Worm (Caenorhabditis elegans) whole organism, L4 larva: ENCODE data around the gene T27D12.6.
A peak's percentile ranks its signal among the peaks of the same experiment; 100 is the strongest.

ENCODE experiments used
- R02D3.7 ChIP-seq: fragments of 150-350 bp; sonication (generic microtip); optimal IDR thresholded peaks from 3 replicates; lab custom pipeline; 2014; ENCODE audit warnings: missing biosample characterization, missing genetic modification characterization
- Y105C5A.15 ChIP-seq: fragments of 200-800 bp; sonication (Bioruptor generic); IDR thresholded peaks from 2 replicates; pipeline ENCODE4 v1.3.6; 2022; ENCODE audit warnings: missing genetic modification characterization, missing compliant biosample characterization
- Y5F2A.4 ChIP-seq: fragments of 200-800 bp; sonication (Bioruptor generic); optimal IDR thresholded peaks from 2 replicates; lab custom pipeline; 2018; ENCODE audit warnings: mild to moderate bottlenecking, missing genetic modification characterization, missing compliant biosample characterization
- ZK546.5 ChIP-seq, 2 experiments: sonication (generic microtip); optimal IDR thresholded peaks; 2 replicates each; lab custom pipeline; 2017; ENCODE audit warnings: missing biosample characterization in 2 of 2, missing genetic modification characterization in 2 of 2
- aha-1 ChIP-seq: fragments of 150-350 bp; peaks from one replicate; lab custom pipeline; 2014; ENCODE audit warnings: missing biosample characterization, missing genetic modification characterization
- aly-2 ChIP-seq: sonication (generic microtip); optimal IDR thresholded peaks from 2 replicates; lab custom pipeline; 2018; ENCODE audit warnings: missing biosample characterization, missing genetic modification characterization
- ama-1 ChIP-seq: fragments of 150-350 bp; optimal IDR thresholded peaks from 2 replicates; lab custom pipeline; 2014; ENCODE audit warnings: inconsistent platforms, mixed read lengths
- ceh-32 ChIP-seq: sonication (generic microtip); optimal IDR thresholded peaks from 2 replicates; lab custom pipeline; 2016; ENCODE audit warnings: mild to moderate bottlenecking, missing genetic modification characterization, missing compliant biosample characterization; ENCODE audit not compliant: poor library complexity
- ceh-82 ChIP-seq: sonication (generic microtip); optimal IDR thresholded peaks from 2 replicates; lab custom pipeline; 2017; ENCODE audit warnings: missing biosample characterization, missing genetic modification characterization
- daf-12 ChIP-seq: fragments of 150-350 bp; optimal IDR thresholded peaks from 2 replicates; lab custom pipeline; 2014; ENCODE audit warnings: missing biosample characterization, missing genetic modification reagents, missing genetic modification characterization
- daf-19 ChIP-seq: fragments of 200-800 bp; sonication (Bioruptor generic); conservative IDR thresholded peaks from 2 replicates; pipeline ENCODE4 v1.3.6; 2022; ENCODE audit warnings: missing genetic modification characterization, missing compliant biosample characterization
- dmd-8 ChIP-seq: fragments of 200-800 bp; sonication (Bioruptor generic); IDR thresholded peaks from 2 replicates; pipeline ENCODE4 v1.3.6; 2022; ENCODE audit warnings: missing genetic modification characterization, missing compliant biosample characterization
- dmd-9 ChIP-seq: fragments of 200-800 bp; sonication (Bioruptor generic); IDR thresholded peaks from 2 replicates; pipeline ENCODE4 v1.3.6; 2022; ENCODE audit warnings: missing genetic modification reagents, missing genetic modification characterization, missing compliant biosample characterization
- duxl-1 ChIP-seq: sonication (generic microtip); optimal IDR thresholded peaks from 2 replicates; lab custom pipeline; 2016; ENCODE audit warnings: mild to moderate bottlenecking, missing genetic modification characterization, moderate library complexity, missing compliant biosample characterization; ENCODE audit not compliant: poor library complexity
- egl-43 ChIP-seq: fragments of 200-800 bp; sonication (Bioruptor generic); IDR thresholded peaks from 2 replicates; pipeline ENCODE4 v1.3.6; 2022; ENCODE audit warnings: missing genetic modification reagents, missing genetic modification characterization, missing compliant biosample characterization
- fkh-10 ChIP-seq: fragments of 150-350 bp; optimal IDR thresholded peaks from 2 replicates; lab custom pipeline; 2014; ENCODE audit warnings: missing biosample characterization, missing genetic modification reagents, missing genetic modification characterization
- hmg-1.1 ChIP-seq: fragments of 200-800 bp; sonication (Bioruptor generic); IDR thresholded peaks from 2 replicates; pipeline ENCODE4 v1.3.6; 2022; ENCODE audit warnings: missing genetic modification reagents, missing genetic modification characterization, missing compliant biosample characterization
- jun-1 ChIP-seq: fragments of 150-350 bp; optimal IDR thresholded peaks from 2 replicates; lab custom pipeline; 2014; ENCODE audit warnings: missing biosample characterization, missing genetic modification reagents, missing genetic modification characterization
- lin-15B ChIP-seq: fragments of 150-350 bp; sonication (generic microtip); optimal IDR thresholded peaks from 3 replicates; lab custom pipeline; 2014; ENCODE audit warnings: missing biosample characterization, missing genetic modification characterization
- lir-3 ChIP-seq: sonication (generic microtip); optimal IDR thresholded peaks from 2 replicates; lab custom pipeline; 2016; ENCODE audit warnings: mild to moderate bottlenecking, missing genetic modification characterization, missing compliant biosample characterization
- madf-5 ChIP-seq, 2 experiments: fragments of 200-800 bp; sonication (Bioruptor generic); IDR thresholded peaks; 2 replicates each; pipeline ENCODE4 v1.3.6; 2022; ENCODE audit warnings: missing compliant biosample characterization in 2 of 2, missing genetic modification characterization in 2 of 2
- madf-9 ChIP-seq: fragments of 200-800 bp; sonication (Bioruptor generic); conservative IDR thresholded peaks from 2 replicates; pipeline ENCODE4 v1.3.6; 2022; ENCODE audit warnings: missing genetic modification reagents, missing genetic modification characterization, missing compliant biosample characterization
- mdl-1 ChIP-seq, 2 experiments: fragments of 150-350 bp in 1 of 2; sonication (generic microtip) in 1 of 2; optimal IDR thresholded peaks; 2 replicates each; lab custom pipeline; 2014 to 2017; ENCODE audit warnings: missing biosample characterization in 2 of 2, missing genetic modification characterization in 2 of 2
- mes-2 ChIP-seq: sonication (generic microtip); optimal IDR thresholded peaks from 2 replicates; lab custom pipeline; 2016; ENCODE audit warnings: missing genotype, mild to moderate bottlenecking, missing genetic modification characterization, missing compliant biosample characterization; ENCODE audit not compliant: poor library complexity, severe bottlenecking
- mxl-2 ChIP-seq: fragments of 200-800 bp; sonication (Bioruptor generic); conservative IDR thresholded peaks from 2 replicates; pipeline ENCODE4 v1.3.6; 2022; ENCODE audit warnings: missing genetic modification reagents, missing genetic modification characterization, missing compliant biosample characterization
- nhr-11 ChIP-seq: fragments of 150-350 bp; optimal IDR thresholded peaks from 2 replicates; lab custom pipeline; 2014; ENCODE audit warnings: missing biosample characterization, missing genetic modification characterization
- nhr-111 ChIP-seq: fragments of 200-800 bp; sonication (Bioruptor generic); optimal IDR thresholded peaks from 2 replicates; lab custom pipeline; 2018; ENCODE audit warnings: mild to moderate bottlenecking, missing genetic modification characterization, missing compliant biosample characterization
- nhr-25 ChIP-seq: sonication (generic microtip); optimal IDR thresholded peaks from 2 replicates; lab custom pipeline; 2017; ENCODE audit warnings: missing genetic modification characterization, mild to moderate bottlenecking, missing compliant biosample characterization, antibody characterized with exemption, moderate library complexity, borderline replicate concordance; ENCODE audit not compliant: insufficient read depth
- nhr-28 ChIP-seq: fragments of 150-350 bp; optimal IDR thresholded peaks from 2 replicates; lab custom pipeline; 2014; ENCODE audit warnings: missing biosample characterization, missing genetic modification characterization
- nhr-41 ChIP-seq: fragments of 200-800 bp; sonication (Bioruptor generic); IDR thresholded peaks from 2 replicates; pipeline ENCODE4 v1.3.6; 2022; ENCODE audit warnings: missing genetic modification reagents, missing genetic modification characterization, missing compliant biosample characterization
- nhr-42 ChIP-seq: fragments of 200-800 bp; sonication (Bioruptor generic); IDR thresholded peaks from 2 replicates; pipeline ENCODE4 v1.3.6; 2022; ENCODE audit warnings: missing genetic modification characterization, missing compliant biosample characterization
- nhr-48 ChIP-seq: sonication (generic microtip); optimal IDR thresholded peaks from 2 replicates; lab custom pipeline; 2016; ENCODE audit warnings: mild to moderate bottlenecking, missing genetic modification characterization, missing compliant biosample characterization
- nhr-77 ChIP-seq: fragments of 150-350 bp; optimal IDR thresholded peaks from 2 replicates; lab custom pipeline; 2014; ENCODE audit warnings: missing biosample characterization, missing genetic modification characterization
- pha-4 ChIP-seq, 2 experiments: fragments of 150-350 bp in 1 of 2; fragments of 200-800 bp in 1 of 2; sonication (Bioruptor generic) in 1 of 2; IDR thresholded peaks in 1 of 2; optimal IDR thresholded peaks in 1 of 2; 2 replicates each; pipeline versions ENCODE4 v1.3.6 to Lab custom; 2014 to 2022; ENCODE audit warnings: missing genetic modification characterization in 2 of 2, missing genetic modification reagents in 2 of 2, missing biosample characterization in 1 of 2, missing compliant biosample characterization in 1 of 2
- pqm-1 ChIP-seq: sonication (generic microtip); optimal IDR thresholded peaks from 2 replicates; lab custom pipeline; 2017; ENCODE audit warnings: missing biosample characterization, missing genetic modification characterization
- saeg-2 ChIP-seq: fragments of 200-800 bp; sonication (Bioruptor generic); IDR thresholded peaks from 2 replicates; pipeline ENCODE4 v1.3.6; 2022; ENCODE audit warnings: missing genetic modification reagents, missing genetic modification characterization, missing compliant biosample characterization
- sdz-12 ChIP-seq: fragments of 200-800 bp; sonication (Bioruptor generic); optimal IDR thresholded peaks from 2 replicates; lab custom pipeline; 2018; ENCODE audit warnings: mild to moderate bottlenecking, missing genetic modification characterization, missing compliant biosample characterization
- set-16 ChIP-seq: fragments of 200-800 bp; sonication (Bioruptor generic); IDR thresholded peaks from 2 replicates; pipeline ENCODE4 v1.3.6; 2022; ENCODE audit warnings: missing genetic modification reagents, missing genetic modification characterization, missing compliant biosample characterization
- skn-1 ChIP-seq: fragments of 150-350 bp; optimal IDR thresholded peaks from 2 replicates; lab custom pipeline; 2014; ENCODE audit warnings: missing biosample characterization, missing genetic modification characterization
- unc-130 ChIP-seq: sonication (generic microtip); optimal IDR thresholded peaks from 2 replicates; lab custom pipeline; 2016; ENCODE audit warnings: missing genetic modification reagents, missing genetic modification characterization, missing compliant biosample characterization
- unc-39 ChIP-seq: sonication (generic microtip); optimal IDR thresholded peaks from 2 replicates; lab custom pipeline; 2017; ENCODE audit warnings: missing biosample characterization, missing genetic modification characterization
- unc-62 ChIP-seq, 3 experiments: fragments of 150-350 bp in 1 of 3; sonication (generic microtip); optimal IDR thresholded peaks in 2 of 3; peaks in 1 of 3; 1 replicate in 1 of 3; 2 replicates in 2 of 3; lab custom pipeline; 2014 to 2017; ENCODE audit warnings: missing biosample characterization in 3 of 3, missing genetic modification characterization in 3 of 3, missing genetic modification reagents in 3 of 3, missing genotype in 1 of 3
- zag-1 ChIP-seq: fragments of 150-350 bp; optimal IDR thresholded peaks from 2 replicates; lab custom pipeline; 2014; ENCODE audit warnings: missing biosample characterization, missing genetic modification characterization
- zfp-2 ChIP-seq: sonication (generic microtip); optimal IDR thresholded peaks from 2 replicates; lab custom pipeline; 2016; ENCODE audit warnings: mild to moderate bottlenecking, missing genetic modification characterization, missing compliant biosample characterization
- zfp-3 ChIP-seq: fragments of 200-800 bp; sonication (Bioruptor generic); conservative IDR thresholded peaks from 2 replicates; pipeline ENCODE4 v1.3.6; 2022; ENCODE audit warnings: missing genetic modification reagents, missing genetic modification characterization, missing compliant biosample characterization

Gene T27D12.6

DNA sequence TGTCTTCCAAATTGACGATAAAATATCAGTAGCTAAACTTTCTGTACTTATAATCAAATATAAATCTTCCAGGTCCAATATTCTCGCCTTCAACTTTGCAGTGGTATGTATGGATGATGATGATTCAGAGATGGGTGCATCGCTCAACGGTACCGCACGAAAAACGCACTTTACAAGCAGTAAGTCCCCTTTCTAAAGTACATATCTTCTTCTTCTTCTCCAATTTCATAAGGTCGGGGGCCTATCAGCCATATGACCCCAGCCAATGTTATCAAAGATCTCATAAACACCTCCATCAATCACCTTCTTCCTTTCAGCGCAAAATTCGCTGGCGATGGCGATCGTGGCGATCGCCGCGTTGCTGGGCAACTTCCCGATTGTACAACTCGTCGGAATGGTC lies 8.1 kb downstream of the T27D12.6 start:
- TF ChIP-seq zfp-2: no peak
- peak; percentile 13 for TF ChIP-seq nhr-28 (tag; lab: Kevin White, UChicago)

DNA sequence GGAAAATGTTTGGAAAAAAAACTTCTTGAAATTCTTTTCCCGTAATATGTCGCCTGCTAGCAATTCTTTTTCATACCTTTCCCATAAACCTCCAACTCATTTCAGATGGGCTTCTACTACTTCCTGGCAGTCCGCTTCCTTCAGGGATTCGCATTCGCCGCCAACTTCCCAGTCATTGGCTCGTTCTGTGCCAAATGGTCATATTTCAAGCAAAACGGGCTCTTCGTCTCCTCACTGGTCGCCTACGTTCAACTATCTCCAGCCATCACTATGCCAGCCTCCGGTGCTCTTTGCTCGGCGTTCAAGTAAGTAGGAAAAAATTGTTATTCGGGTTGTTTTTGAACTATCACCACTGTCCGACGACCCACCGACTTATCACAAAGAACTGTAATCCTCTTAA lies 8.8 kb downstream of the T27D12.6 start:
- TF ChIP-seq aha-1 (tag; lab: Kevin White, UChicago): peak; percentile 27
- TF ChIP-seq duxl-1: no peak
- no peak for TF ChIP-seq ceh-82 (tag; lab: Kevin White, UChicago)
- TF ChIP-seq unc-39 (tag; lab: Kevin White, UChicago): no peak

- TF ChIP-seq nhr-111 (GFP tag; lab: Kevin White, UChicago) (no peak), set-16 (GFP tag; lab: Robert Waterston, UW) (peak; percentile 76), zfp-3 (GFP tag; lab: Robert Waterston, UW) (no peak), madf-9 (GFP tag; lab: Robert Waterston, UW) (0 out of 2 replicates have a peak, but pooled peaks have one; percentile 6), egl-43 (GFP tag; lab: Robert Waterston, UW) (0 out of 2 replicates have a peak, but pooled peaks have one; percentile 10), lin-15B (tag; lab: Kevin White, UChicago) (no peak)
Measured at ce11 chrII:11844984-11845383, 9.7 kb downstream of the T27D12.6 start.

ce11 chrII:11845954-11846353 lies 10.6 kb downstream of the T27D12.6 start:
- no peak for TF ChIP-seq sdz-12
- TF ChIP-seq mdl-1 (tag; optimal IDR thresholded peaks at IDR 0.05; lab: Kevin White, UChicago): no peak
- no peak for TF ChIP-seq nhr-77 (tag; lab: Kevin White, UChicago)
- TF ChIP-seq set-16 (GFP tag; lab: Robert Waterston, UW): no peak
- no peak for TF ChIP-seq lir-3 (tag; lab: Kevin White, UChicago)
- TF ChIP-seq mes-2: no peak
- TF ChIP-seq skn-1 (tag; lab: Kevin White, UChicago): no peak
- no peak for TF ChIP-seq nhr-111 (GFP tag; lab: Kevin White, UChicago)
- TF ChIP-seq jun-1: no peak
- TF ChIP-seq mxl-2 (GFP tag; lab: Robert Waterston, UW): no peak
- TF ChIP-seq dmd-9: no peak
- no peak for TF ChIP-seq unc-39 (tag; lab: Kevin White, UChicago)
- TF ChIP-seq saeg-2 (GFP tag; lab: Robert Waterston, UW): no peak
- TF ChIP-seq nhr-11: no peak
- no peak for TF ChIP-seq hmg-1.1 (GFP tag; lab: Robert Waterston, UW)
- no peak for TF ChIP-seq nhr-41
- no peak for TF ChIP-seq madf-9 (GFP tag; lab: Robert Waterston, UW)
- TF ChIP-seq ZK546.5 (tag; optimal IDR thresholded peaks at IDR 0.05; lab: Kevin White, UChicago): no peak
- no peak for TF ChIP-seq fkh-10 (GFP tag; lab: Kevin White, UChicago)
- no peak for TF ChIP-seq daf-19
- no peak for TF ChIP-seq daf-12 (tag; lab: Kevin White, UChicago)
- no peak for TF ChIP-seq unc-62 (GFP tag; optimal IDR thresholded peaks at IDR 0.05 in 1 of 2; lab: Kevin White, UChicago)
- no peak for TF ChIP-seq unc-62 (tag; optimal IDR thresholded peaks at IDR 0.05; lab: Kevin White, UChicago)
- TF ChIP-seq nhr-48 (tag; lab: Kevin White, UChicago): no peak
- TF ChIP-seq pqm-1: no peak
- TF ChIP-seq zag-1 (tag; lab: Kevin White, UChicago): no peak
- no peak for TF ChIP-seq Y105C5A.15 (GFP tag; lab: Robert Waterston, UW)
- TF ChIP-seq madf-5 (GFP tag; IDR thresholded peaks at IDR 0.05; lab: Robert Waterston, UW): no peak
- TF ChIP-seq aha-1 (tag; lab: Kevin White, UChicago): no peak
- TF ChIP-seq nhr-25 (tag; lab: Kevin White, UChicago): peak; percentile 66
- no peak for TF ChIP-seq Y5F2A.4 (GFP tag; lab: Kevin White, UChicago)
- no peak for TF ChIP-seq nhr-42
- peak; percentile 57 for TF ChIP-seq ama-1 (lab: Kevin White, UChicago)
- no peak for TF ChIP-seq pha-4 (GFP tag; IDR thresholded peaks at IDR 0.05; lab: Robert Waterston, UW)
- TF ChIP-seq pha-4 (tag; optimal IDR thresholded peaks at IDR 0.05; lab: Kevin White, UChicago): no peak
- TF ChIP-seq aly-2 (tag; lab: Kevin White, UChicago): no peak
- no peak for TF ChIP-seq zfp-2
- no peak for TF ChIP-seq dmd-8 (GFP tag; lab: Robert Waterston, UW)
- no peak for TF ChIP-seq ceh-32 (tag; lab: Kevin White, UChicago)
- TF ChIP-seq unc-130: no peak
- TF ChIP-seq R02D3.7 (tag; lab: Kevin White, UChicago): no peak
